Worm (Caenorhabditis elegans): Measurements from ENCODE around the gene pals-19.

The pals-19 gene

DNA sequence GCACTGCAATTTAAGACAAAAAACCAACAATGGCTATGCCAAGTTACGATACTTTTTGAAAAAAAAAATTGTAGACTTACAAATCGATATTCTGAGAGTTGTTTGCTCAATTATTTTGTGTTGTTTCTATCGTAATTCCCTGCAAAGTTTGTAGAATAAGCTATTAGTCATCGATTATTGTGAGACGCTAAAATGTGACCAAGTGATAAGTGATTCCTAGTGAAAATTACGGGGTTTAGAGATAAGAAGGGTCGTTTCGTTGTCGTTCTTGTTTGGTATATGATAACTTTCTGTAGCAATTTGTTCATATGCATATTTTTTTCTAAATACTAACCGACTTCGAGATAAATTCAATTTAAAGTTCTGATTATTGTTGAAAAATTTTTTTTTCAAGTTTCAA is 3.6 kb upstream of the pals-19 start:
- TF ChIP-seq skn-1 (tag; optimal IDR thresholded peaks at IDR 0.05) (no peak), mdt-29 (GFP tag; IDR thresholded peaks at IDR 0.05) (no peak), ZK337.2 (GFP tag; IDR thresholded peaks at IDR 0.05) (no peak), ztf-7 (tag; optimal IDR thresholded peaks at IDR 0.05) (no peak), F49E8.2 (tag; optimal IDR thresholded peaks at IDR 0.05; ENCODE audit: borderline replicate concordance) (no peak), mdl-1 (tag; optimal IDR thresholded peaks at IDR 0.05) (no peak), php-3 (GFP tag; IDR thresholded peaks at IDR 0.05) (no peak), unc-130 (GFP tag; optimal IDR thresholded peaks at IDR 0.05) (no peak), pqm-1 (tag; optimal IDR thresholded peaks at IDR 0.05) (peak; percentile 86), nhr-111 (GFP tag; optimal IDR thresholded peaks at IDR 0.05) (no peak), snpc-4 (tag; optimal IDR thresholded peaks at IDR 0.05) (no peak), arid-1 (GFP tag; conservative IDR thresholded peaks at IDR 0.05) (no peak), daf-12 (tag; optimal IDR thresholded peaks at IDR 0.05) (no peak), hif-1 (tag; optimal IDR thresholded peaks at IDR 0.05) (no peak), T20F7.1 (GFP tag; optimal IDR thresholded peaks at IDR 0.05) (peak; percentile 22), mes-2 (tag; optimal IDR thresholded peaks at IDR 0.05; ENCODE audit: poor library complexity, severe bottlenecking) (no peak), zip-2 (tag; optimal IDR thresholded peaks at IDR 0.05) (no peak), F10B5.3 (tag; optimal IDR thresholded peaks at IDR 0.05) (no peak), dmd-6 (GFP tag; IDR thresholded peaks at IDR 0.05) (peak; percentile 48), daf-16 (GFP tag; optimal IDR thresholded peaks at IDR 0.05) (no peak), daf-16 (tag; optimal IDR thresholded peaks at IDR 0.05) (peak; percentile 61), dve-1 (tag; optimal IDR thresholded peaks at IDR 0.05; ENCODE audit: insufficient read depth) (no peak), nhr-28 (tag; optimal IDR thresholded peaks at IDR 0.05) (peak; percentile 64), unc-39 (tag; optimal IDR thresholded peaks at IDR 0.05) (no peak), gei-8 (GFP tag; optimal IDR thresholded peaks at IDR 0.05) (no peak)

DNA sequence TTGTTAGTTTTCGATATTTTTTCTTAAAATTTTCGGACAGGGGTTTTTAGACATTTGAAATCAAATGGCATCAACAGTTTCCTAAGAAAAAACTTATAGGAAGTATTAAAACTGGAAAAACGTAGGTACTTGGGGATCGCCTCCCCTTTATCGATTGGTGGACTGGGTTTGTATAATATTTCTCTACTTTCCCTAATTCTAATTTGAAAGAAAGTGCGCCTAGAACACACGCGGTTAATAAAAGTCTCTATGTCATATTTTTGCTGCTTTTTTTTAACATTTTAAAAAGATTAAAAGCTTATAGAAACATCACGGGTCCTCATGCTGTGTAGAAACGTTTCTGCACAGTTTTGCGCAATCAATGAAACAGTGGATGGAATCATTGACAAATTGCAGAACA is 2.1 kb upstream of the pals-19 start, which contains the start of gene pals-16:
pals-16 (plus strand) TSS at position 301 of the 400 bp plus-strand sequence.
- TF ChIP-seq hif-1 (tag; optimal IDR thresholded peaks at IDR 0.05) (no peak), vab-7 (GFP tag; IDR thresholded peaks at IDR 0.05) (no peak), lin-39 (tag; optimal IDR thresholded peaks at IDR 0.05) (no peak), ztf-11 (tag; optimal IDR thresholded peaks at IDR 0.05) (no peak)

DNA sequence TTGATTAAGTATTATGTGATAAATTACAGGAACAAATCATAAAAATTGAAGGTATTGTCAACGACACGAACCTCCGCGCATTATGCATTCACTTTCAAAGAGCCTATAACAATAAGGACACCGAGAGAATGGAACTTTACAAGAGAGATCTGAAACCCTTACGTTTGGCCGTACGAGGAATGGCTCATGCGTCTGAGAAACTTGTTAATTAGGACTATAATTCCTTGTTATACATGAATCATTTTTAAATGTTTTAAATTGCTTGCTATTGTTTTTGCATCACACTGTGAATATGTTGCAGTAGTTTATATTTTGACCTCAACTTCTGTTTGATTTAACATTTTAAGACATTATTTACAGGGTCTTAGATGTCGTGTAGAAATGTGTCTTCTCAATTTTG is 1.4 kb downstream of the pals-19 start, which contains the start of gene pals-18:
pals-18 (plus strand) TSS at position 301 of the 400 bp plus-strand sequence.
- no peak for TF ChIP-seq snpc-1.2 (GFP tag; IDR thresholded peaks at IDR 0.05)
- TF ChIP-seq lim-7 (GFP tag; IDR thresholded peaks at IDR 0.05), result no peak
- TF ChIP-seq nhr-28 (tag; optimal IDR thresholded peaks at IDR 0.05), result no peak
- TF ChIP-seq ctbp-1 (GFP tag; IDR thresholded peaks at IDR 0.05), result no peak
- TF ChIP-seq arid-1 (GFP tag; conservative IDR thresholded peaks at IDR 0.05), result no peak
- TF ChIP-seq nhr-42 (GFP tag; IDR thresholded peaks at IDR 0.05), result no peak
- TF ChIP-seq ztf-7 (tag; optimal IDR thresholded peaks at IDR 0.05), result no peak
- no peak for TF ChIP-seq zip-11 (GFP tag; IDR thresholded peaks at IDR 0.05)
- no peak for TF ChIP-seq hlh-30 (tag; optimal IDR thresholded peaks at IDR 0.05; ENCODE audit: insufficient read depth)
- no peak for TF ChIP-seq cey-2 (tag; optimal IDR thresholded peaks at IDR 0.05; ENCODE audit: borderline replicate concordance, insufficient read depth)
- no peak for TF ChIP-seq ama-1 (optimal IDR thresholded peaks at IDR 0.05)
- no peak for TF ChIP-seq aha-1 (tag)
- TF ChIP-seq unc-39 (tag; optimal IDR thresholded peaks at IDR 0.05), result no peak
- TF ChIP-seq lir-3 (tag; optimal IDR thresholded peaks at IDR 0.05), result no peak
- TF ChIP-seq tag-97 (GFP tag; IDR thresholded peaks at IDR 0.05), result no peak
- no peak for TF ChIP-seq lin-13 (GFP tag; optimal IDR thresholded peaks at IDR 0.05)
- no peak for TF ChIP-seq ztf-11 (tag; optimal IDR thresholded peaks at IDR 0.05)
- no peak for TF ChIP-seq nhr-11 (tag; optimal IDR thresholded peaks at IDR 0.05)
